Worm (Caenorhabditis elegans): ENCODE measurements around the gene str-261.

DNA sequence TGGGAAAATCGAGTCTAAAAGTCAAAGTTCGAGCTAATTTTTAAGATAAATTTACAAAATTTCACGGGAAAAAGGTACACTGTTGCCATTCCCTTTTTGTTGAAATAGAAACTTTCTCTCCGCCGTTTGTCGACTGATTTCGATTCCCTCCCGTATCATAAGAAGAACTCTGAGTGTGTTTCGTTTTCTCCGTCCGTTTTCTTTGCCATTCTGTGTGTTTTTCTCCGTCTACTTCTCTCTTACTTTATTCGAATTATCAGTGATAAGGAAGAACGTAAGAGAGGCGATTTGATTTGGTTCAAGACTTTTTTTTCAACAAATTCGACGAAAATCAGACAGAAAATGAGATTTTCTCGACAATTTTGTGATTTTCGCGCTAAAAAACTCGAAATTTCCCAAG is 27.8 kb upstream of the str-261 start:
- TF ChIP-seq him-1 (tag; optimal IDR thresholded peaks at IDR 0.05) (no peak), W03F9.2 (tag; optimal IDR thresholded peaks at IDR 0.05) (no peak)
